Fruit fly (Drosophila melanogaster): Measurements from ENCODE around the gene KFase.

KFase gene

dm6 chr2L:6457583-6457982 is 31.0 kb downstream of the KFase start:
- no peak for TF ChIP-seq Mio (GFP tag; optimal IDR thresholded peaks at IDR 0.05)
- TF ChIP-seq CG32264 (GFP tag; optimal IDR thresholded peaks at IDR 0.05), result no peak
- TF ChIP-seq Myc (optimal IDR thresholded peaks at IDR 0.05), result no peak
- TF ChIP-seq tai (GFP tag; optimal IDR thresholded peaks at IDR 0.05), result no peak
- TF ChIP-seq HLH106 (tag; optimal IDR thresholded peaks at IDR 0.05), result no peak
- no peak for TF ChIP-seq dsf (GFP tag; optimal IDR thresholded peaks at IDR 0.05; ENCODE audit: borderline replicate concordance)
- TF ChIP-seq Rel (GFP tag; optimal IDR thresholded peaks at IDR 0.05), result no peak
- peak; percentile 5 for TF ChIP-seq Rel (tag; optimal IDR thresholded peaks at IDR 0.05)
- no peak for TF ChIP-seq Abd-B (GFP tag; optimal IDR thresholded peaks at IDR 0.05)

DNA sequence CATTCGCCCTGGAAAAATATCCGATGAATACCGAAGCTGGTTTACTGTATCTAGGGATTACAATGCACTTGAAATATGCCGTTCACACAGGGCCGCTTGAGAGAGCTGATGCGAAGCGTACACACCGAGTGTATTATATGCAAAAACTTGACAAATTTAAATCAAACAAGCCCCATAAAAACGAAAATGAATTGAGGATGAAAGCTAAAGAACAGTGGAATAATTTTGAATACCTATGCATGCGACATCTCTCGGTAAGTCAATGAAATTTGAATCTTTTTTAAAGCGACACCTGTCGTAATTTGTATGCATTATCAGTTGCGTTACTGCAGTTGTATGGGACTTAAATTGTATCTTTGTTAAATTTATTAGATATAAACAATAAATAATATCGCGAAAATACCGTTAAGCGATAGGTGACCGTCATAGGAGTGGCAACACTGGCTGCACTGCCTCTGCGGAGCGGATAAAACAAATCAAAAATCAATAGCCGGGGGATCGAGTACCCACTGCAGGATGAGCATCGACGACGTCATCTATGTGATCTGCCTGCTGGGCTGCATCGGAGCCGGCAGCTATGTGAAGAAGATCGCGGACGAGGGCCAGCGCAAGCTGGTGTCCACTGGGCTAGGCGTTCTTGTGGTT is 32.5 kb downstream of the KFase start, which contains the start of gene frj:
TSS of gene frj (plus strand) at position 98 of the 645 bp plus-strand sequence.
- TF ChIP-seq GATAd (GFP tag; optimal IDR thresholded peaks at IDR 0.05) (no peak), dl (GFP tag; optimal IDR thresholded peaks at IDR 0.05; ENCODE audit: insufficient read depth in 1 of 2, partially characterized antibody in 2 of 2) (no peak), tai (GFP tag; optimal IDR thresholded peaks at IDR 0.05) (no peak), HLH106 (tag; optimal IDR thresholded peaks at IDR 0.05) (peak; percentile 57), Vsx2 (GFP tag; optimal IDR thresholded peaks at IDR 0.05; ENCODE audit: partially characterized antibody) (no peak), Myc (optimal IDR thresholded peaks at IDR 0.05) (peak; percentile 21), OdsH (GFP tag; optimal IDR thresholded peaks at IDR 0.05) (peak; percentile 17), CG9705 (GFP tag; optimal IDR thresholded peaks at IDR 0.05) (peak; percentile 50), dsf (GFP tag; optimal IDR thresholded peaks at IDR 0.05; ENCODE audit: borderline replicate concordance) (peak; percentile 20), foxo (GFP tag; optimal IDR thresholded peaks at IDR 0.05) (peak in 1 of 2 experiments; percentile 51), N (GFP tag; optimal IDR thresholded peaks at IDR 0.05) (peak; percentile 89), Rel (GFP tag; optimal IDR thresholded peaks at IDR 0.05) (no peak), Rel (tag; optimal IDR thresholded peaks at IDR 0.05) (no peak), Dif (GFP tag; optimal IDR thresholded peaks at IDR 0.05; ENCODE audit: partially characterized antibody) (no peak), Abd-B (GFP tag; optimal IDR thresholded peaks at IDR 0.05) (peak; percentile 26), CG32264 (GFP tag; optimal IDR thresholded peaks at IDR 0.05) (no peak), jim (GFP tag; optimal IDR thresholded peaks at IDR 0.05) (no peak), br (GFP tag; optimal IDR thresholded peaks at IDR 0.05) (no peak), lola (GFP tag; optimal IDR thresholded peaks at IDR 0.05) (peak; percentile 49), h (GFP tag; optimal IDR thresholded peaks at IDR 0.05) (peak; percentile 42), brk (GFP tag; optimal IDR thresholded peaks at IDR 0.05) (no peak), Sp1 (GFP tag; optimal IDR thresholded peaks at IDR 0.05) (no peak), psq (GFP tag; optimal IDR thresholded peaks at IDR 0.05) (peak; percentile 13), dmrt93B (GFP tag; optimal IDR thresholded peaks at IDR 0.05) (peak; percentile 49), Hr78 (GFP tag; optimal IDR thresholded peaks at IDR 0.05) (peak; percentile 87), fru (GFP tag; optimal IDR thresholded peaks at IDR 0.05) (peak; percentile 45), Mio (GFP tag; optimal IDR thresholded peaks at IDR 0.05) (no peak), pan (optimal IDR thresholded peaks at IDR 0.05) (no peak), ey (GFP tag; optimal IDR thresholded peaks at IDR 0.05) (peak; percentile 47), sage (GFP tag; optimal IDR thresholded peaks at IDR 0.05) (peak; percentile 3), Hnf4 (GFP tag; optimal IDR thresholded peaks at IDR 0.05) (peak; percentile 63), sv (GFP tag; optimal IDR thresholded peaks at IDR 0.05) (peak; percentile 63), Hr83 (GFP tag; optimal IDR thresholded peaks at IDR 0.05; ENCODE audit: poor library complexity, severe bottlenecking) (no peak), usp (GFP tag; optimal IDR thresholded peaks at IDR 0.05) (no peak), rgr (GFP tag; optimal IDR thresholded peaks at IDR 0.05) (peak; percentile 49), CrebA (GFP tag; optimal IDR thresholded peaks at IDR 0.05; ENCODE audit: borderline replicate concordance) (no peak), Jra (GFP tag; optimal IDR thresholded peaks at IDR 0.05) (peak; percentile 52), Dfd (GFP tag; optimal IDR thresholded peaks at IDR 0.05) (no peak), woc (GFP tag; optimal IDR thresholded peaks at IDR 0.05) (peak; percentile 47)
